Worm (Caenorhabditis elegans) whole organism, dauer: Measurements from ENCODE around the gene knl-1.

Experiments used
- unc-62 ChIP-seq: sonication (generic microtip); optimal IDR thresholded peaks from 2 replicates; lab custom pipeline; 2017; ENCODE audit warnings: missing biosample characterization, missing genetic modification reagents, missing genetic modification characterization

The knl-1 gene

DNA sequence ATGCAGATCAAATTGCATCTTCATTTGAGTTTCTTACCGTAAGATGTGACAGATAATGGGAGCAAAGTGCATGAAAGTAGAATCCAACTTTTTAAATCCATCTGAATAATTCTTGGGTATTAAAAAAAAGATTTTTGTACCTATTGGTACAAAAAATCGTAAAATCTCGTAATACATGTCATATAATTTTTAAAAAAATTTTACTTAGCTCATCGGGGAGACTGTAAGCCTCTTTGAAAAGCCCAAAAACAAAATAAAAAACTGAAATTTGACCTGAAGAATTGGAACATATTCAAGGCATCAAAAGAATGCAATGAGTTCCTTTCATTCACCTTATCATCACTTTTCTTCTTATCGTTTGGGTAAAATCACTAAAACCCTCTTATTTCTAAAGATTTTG is 25.4 kb downstream of the knl-1 start, which contains the start of gene clec-160:
clec-160 (minus strand) TSS at position 101 of the 400 bp plus-strand sequence.
- no peak for TF ChIP-seq unc-62 (GFP tag; lab: Kevin White, UChicago)

DNA sequence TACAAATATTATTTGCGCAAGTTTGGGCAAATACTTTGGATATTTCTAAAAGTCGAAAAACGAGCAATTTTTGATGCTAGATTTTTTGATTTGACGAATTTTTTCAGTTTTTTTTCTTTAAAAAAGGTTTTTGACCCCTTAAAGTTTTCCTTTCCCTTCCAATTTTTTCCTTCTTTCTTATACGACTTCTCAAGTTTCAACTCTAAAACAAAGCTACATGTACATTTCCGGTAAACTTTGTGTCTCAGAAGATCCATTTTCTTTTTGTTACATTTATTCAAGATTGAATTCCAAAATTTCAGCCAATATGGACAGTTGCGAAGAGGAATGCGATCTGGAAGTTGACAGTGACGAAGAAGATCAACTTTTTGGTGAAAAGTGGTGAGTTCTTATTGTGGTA is 28.4 kb downstream of the knl-1 start, which contains the start of gene mig-10:
mig-10 (plus strand) TSS at position 301 of the 400 bp plus-strand sequence.
- no peak for TF ChIP-seq unc-62 (GFP tag; lab: Kevin White, UChicago)

DNA sequence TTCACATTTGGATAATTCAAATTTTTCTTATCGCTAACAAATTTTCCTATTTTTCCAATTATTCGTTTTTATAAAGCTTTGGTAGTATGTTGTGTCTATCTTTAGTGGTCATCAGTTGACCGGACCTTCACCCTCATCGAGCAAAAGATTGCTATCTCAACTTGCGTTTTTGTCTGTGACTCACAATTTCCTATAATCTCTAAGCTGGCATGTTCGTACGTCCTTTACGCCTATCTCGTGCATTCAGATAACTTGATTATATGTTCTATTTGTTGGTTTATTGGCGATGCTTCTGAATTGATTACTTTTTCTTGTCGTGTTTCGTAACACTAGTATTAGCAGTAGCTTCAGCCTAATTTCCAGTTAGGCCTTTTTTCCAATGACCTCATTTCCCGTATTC is 29.1 kb downstream of the knl-1 start:
- TF ChIP-seq unc-62 (GFP tag; lab: Kevin White, UChicago) = no peak

DNA sequence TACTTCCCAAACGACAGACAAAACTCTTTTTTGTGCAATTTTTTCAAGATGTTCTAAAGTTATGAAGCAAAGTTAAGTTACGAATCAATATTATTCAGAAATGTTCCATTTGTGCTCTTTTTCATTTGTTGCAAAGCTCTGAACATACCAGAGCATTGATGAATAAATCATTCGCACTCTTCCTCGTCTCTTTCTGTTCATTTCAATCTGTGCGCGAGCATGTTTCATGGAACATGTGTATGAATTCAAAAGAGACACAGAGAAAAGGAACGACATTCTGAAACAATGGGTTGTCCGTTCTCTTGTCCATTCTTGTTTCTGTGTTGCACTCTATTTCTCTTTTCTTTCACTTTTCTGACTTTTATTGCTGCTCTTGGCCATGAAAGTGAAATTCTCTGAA is 29.9 kb downstream of the knl-1 start:
- no peak for TF ChIP-seq unc-62 (GFP tag; lab: Kevin White, UChicago)

DNA sequence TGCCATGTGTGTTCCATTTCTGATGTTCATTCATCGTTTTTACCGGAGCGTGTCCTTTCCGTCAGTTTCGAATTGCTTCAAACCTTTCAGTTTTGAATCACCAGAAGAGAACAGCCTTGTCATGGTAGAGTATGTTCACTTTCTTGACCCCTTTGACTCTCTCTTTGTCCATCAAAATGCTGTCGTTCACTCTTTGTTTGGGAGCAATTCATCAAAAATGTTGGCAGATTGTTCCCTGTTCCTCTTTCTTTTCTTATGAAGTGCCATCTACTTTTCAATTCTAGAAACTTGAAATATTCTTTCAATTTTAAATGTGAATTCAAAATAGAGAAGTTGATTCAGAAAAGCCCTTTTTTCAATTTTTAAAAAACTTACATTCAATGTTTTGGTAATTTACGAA is 30.9 kb downstream of the knl-1 start:
- TF ChIP-seq unc-62 (GFP tag; lab: Kevin White, UChicago) = no peak

DNA sequence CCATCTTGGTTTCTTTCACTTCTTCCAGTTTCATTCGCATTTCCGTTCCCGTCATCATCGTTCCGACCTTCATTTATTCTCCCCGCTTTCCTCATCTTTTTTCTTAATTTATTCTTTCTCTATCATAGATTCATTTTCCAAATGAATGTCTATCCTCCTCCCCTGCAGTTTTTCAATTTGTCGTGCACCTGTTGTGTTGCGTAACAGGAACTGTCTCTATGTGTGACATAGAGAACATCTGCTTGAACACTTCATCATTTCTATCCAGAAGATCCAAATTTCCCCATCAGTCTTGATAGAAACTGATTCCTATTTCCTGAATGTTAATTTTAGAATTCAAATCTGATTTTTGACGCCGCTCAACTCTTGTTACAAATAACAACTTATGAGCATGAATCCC is 33.1 kb downstream of the knl-1 start:
- TF ChIP-seq unc-62 (GFP tag; lab: Kevin White, UChicago) = no peak

DNA sequence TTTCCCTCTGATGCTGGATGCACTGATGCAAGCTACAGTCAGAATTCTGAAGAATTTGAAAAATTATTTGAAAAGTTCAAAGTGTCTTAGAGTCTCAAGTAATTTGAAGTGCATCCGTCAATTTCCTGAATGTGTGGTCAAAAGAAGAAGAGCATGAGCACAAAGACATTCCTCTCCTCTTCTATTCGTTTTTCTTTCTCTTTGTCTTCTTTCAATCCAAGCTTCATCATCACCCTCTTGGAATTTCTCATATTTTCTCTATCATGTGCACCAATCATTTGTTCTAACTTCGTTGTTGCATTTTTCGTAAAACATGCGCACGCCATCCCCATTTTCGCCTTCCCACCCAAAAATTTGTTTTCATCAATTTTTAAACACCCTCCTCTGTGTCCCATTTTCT is 35.6 kb downstream of the knl-1 start:
- TF ChIP-seq unc-62 (GFP tag; lab: Kevin White, UChicago) = no peak

DNA sequence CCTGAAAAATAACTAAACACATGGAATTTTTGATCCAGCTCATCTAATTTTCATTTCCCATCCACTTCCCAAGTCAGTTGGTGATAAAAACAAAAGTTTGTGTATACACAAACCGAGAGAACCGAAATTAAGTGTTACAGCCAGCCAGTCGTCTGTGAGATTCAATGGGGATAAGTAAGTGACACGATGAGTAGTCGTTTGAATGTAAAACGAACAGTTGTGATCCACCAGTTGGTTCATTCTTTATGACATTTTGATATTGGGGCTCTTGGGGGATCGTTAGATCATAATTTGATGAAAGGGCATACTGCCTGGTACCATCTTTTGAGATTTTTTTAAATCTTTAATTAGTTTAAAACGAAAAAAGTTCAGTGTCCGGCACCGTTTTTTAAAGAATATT is 36.4 kb downstream of the knl-1 start:
- no peak for TF ChIP-seq unc-62 (GFP tag; lab: Kevin White, UChicago)

DNA sequence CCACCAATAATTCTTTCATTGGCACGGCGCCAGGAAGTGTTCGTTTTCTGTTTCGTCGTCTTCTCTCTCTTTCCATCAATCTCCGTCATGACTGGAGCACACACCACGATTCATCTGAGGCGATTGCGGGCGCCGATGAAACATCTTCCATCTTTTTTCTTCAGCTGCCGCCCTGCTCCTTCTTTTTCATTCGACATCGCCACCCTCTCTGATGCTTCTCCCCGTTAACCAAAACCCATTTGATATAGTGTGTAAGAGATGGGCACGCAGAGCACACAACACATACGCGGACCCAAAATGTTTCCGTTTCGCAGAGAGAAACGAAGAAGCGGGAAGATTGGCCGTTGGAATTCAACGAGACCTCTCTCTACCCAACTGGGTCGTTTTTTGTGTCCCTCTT is 37.1 kb downstream of the knl-1 start:
- TF ChIP-seq unc-62 (GFP tag; lab: Kevin White, UChicago) = no peak

DNA sequence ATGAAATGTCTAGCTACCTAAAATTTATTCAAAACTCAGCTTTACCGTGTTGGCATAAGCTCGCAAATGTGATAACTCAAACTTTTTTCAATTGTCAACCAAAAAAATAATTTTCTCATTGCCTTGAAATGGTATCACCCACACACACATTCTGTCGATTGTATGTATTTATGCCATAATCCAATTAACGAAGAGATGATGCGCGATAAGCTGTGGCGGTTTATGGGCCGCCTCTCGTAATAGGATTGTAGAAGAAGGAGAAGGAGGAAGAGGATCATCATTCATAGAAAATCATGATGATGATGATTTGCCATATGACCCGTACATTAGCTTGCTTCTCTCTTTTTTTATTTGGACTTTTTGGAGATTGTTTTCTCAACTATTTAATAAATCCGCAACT is 38.7 kb downstream of the knl-1 start:
- TF ChIP-seq unc-62 (GFP tag; lab: Kevin White, UChicago) = no peak

DNA sequence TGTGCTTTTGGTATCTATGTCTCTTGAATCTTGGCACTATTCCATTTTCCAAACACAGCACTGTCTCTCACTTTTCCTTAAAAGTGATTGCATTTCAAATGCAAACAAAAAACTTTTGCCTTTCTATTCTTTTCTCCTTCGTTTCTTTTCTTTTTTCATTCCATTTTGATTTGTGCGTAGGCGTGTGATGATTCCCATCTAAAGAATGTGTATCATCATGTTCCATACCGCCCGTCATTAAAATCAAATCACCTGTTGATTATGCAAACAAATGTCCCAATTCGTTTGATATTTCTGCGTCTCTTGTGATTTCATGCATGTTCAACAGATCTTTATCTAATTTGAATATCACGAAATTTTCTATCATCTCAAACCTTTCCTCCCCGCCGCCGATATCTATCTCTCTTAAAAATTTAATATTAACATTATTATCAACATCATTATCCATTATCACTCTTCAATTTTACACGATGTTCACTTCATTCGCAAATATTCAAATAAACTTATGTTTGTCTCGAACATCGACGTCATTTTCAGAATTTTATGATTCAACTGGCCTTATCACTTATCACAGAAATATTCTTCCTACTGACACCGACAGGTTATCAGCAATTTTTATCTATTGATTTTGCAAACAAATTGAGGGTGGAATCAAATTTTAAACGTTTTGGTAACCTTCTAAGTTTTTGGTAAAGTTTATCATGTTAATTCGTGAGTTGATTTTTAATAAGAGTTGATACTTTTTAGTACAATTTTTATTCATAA is 41.0 kb downstream of the knl-1 start:
- TF ChIP-seq unc-62 (GFP tag; lab: Kevin White, UChicago) = no peak

DNA sequence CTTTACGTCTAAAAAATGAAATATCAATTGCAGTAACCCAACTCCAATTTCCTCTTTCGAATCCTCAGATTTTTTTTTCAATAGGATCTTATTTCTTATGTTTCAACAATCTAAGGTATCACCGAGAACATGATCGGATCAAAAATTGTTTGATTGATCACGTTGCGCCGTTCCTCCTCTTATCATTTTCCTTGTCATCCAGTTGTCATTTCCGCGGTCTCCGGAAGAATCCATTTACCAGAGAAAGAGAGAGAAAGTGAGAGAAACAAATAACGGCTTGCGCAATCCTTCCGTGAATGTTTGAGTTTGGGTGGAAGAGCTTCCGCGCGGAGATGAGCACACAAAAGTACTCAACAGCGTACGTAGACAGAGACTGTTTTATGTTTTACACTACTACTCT is 42.8 kb downstream of the knl-1 start:
- TF ChIP-seq unc-62 (GFP tag; lab: Kevin White, UChicago) = no peak

DNA sequence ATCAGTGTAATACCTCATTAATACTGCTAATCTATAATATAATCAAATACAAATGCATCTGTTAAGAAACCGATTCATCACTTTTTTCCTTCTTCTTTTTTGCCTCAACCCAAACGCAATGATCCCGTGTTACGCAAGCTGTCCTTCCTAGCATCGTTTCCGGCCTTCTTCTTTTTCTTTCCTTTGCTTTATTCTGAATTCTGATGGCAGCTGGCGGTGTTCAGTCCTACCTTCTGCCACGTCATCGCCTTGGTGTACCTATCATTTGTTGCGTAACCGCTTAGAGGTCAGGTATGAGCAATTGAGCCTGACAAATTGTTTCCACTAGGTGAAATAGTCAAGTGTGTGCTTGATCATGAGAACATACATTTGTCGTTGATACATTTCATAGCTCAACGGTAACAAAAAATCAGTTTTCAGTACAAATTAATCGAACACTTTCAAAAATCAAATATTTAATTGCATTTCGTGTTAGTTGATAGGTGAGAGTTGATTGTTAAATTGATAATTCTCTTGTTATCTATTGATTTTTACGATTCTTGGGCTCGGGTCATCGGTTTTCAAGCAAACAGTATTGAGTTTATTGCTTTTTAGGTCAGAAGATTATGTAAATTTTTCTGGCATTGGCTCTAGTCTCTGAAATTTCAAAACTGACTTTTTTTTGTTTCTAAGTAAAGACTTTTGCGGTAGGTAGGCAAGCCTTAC is 47.9 kb downstream of the knl-1 start:
- TF ChIP-seq unc-62 (GFP tag; lab: Kevin White, UChicago) = no peak

DNA sequence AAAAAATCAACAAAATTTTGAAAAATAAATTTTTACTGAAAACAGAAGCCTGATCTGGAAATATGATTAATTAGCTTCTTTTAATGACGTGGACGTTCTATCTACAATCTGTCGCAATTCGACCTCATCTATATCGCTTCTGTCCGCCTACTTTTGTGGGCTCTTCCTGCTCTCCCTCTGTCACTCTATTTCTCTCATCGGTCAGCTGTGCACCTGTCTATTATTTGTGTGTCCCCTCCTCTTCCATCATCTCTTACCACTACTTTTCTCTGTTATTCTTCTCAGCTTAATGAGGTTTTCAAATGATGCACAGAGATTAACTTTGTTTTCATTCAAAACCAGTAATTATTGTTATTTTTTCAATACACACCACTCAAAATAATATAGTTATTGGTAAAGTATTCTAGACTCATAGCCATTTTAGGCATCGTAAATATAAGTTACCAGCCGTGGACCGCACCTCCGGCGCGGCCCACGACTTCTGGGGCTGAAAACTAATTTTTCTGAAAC is 48.7 kb downstream of the knl-1 start:
- no peak for TF ChIP-seq unc-62 (GFP tag; lab: Kevin White, UChicago)

DNA sequence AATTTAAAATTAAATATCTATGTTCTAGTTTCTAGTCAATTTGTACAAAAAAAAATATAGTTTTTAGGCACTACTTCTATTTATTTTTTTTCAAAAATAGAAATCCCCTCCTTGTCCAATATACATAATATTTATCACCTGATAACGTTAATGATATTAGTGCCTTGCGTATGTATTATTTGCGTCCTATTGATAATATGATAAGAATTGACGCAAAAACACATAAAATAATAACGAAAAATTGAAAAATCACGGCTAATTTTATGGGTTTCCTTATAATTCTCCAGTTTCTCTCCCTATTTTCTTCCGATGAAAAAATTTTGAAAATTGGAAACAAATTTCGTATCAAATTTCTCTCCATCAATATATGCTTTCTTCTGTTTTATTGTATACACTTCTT is 49.3 kb downstream of the knl-1 start:
- TF ChIP-seq unc-62 (GFP tag; lab: Kevin White, UChicago) = no peak

DNA sequence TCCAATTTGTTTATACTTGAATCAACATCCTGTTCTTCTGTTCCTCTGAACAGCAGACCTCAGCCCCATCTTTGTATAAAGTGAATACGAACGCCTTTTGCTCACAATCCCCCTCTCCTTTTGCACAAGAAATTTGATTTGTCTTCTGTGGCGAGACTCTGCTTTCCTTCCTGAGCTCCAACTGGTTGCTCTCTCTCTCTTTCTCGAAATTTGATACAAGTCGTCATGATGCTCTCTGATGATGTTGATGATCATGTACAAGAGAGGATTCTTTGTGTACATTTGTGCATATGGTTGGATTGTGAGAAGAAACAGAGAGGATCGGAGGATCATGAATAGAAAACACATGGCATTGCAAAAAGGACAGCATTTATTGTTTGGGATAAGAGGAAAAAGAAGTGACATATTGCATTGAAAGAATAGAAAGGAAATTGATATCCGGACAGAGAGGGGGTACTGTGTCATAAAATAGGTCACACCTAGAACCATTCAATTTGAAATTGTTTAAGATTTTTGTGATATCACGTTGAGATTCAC is 50.5 kb downstream of the knl-1 start:
- TF ChIP-seq unc-62 (GFP tag; lab: Kevin White, UChicago) = no peak
